Fruit fly (Drosophila melanogaster) whole organism, embryonic: ENCODE measurements around the gene Muc68D.

Experiments used
- Blimp-1 ChIP-seq: fragments of 200-800 bp; sonication (Bioruptor generic); optimal IDR thresholded peaks from 3 replicates; lab custom pipeline; 2018; ENCODE audit warnings: missing biosample characterization, missing genetic modification characterization, mild to moderate bottlenecking, moderate library complexity, missing genetic modification reagents
- CG14667 ChIP-seq: fragments of 200-800 bp; sonication (Bioruptor generic); IDR thresholded peaks from 2 replicates; pipeline ENCODE4 v1.3.6; 2022; ENCODE audit warnings: missing biosample characterization, missing genetic modification characterization
- CG15011 ChIP-seq: fragments of 200-800 bp; sonication (Bioruptor generic); optimal IDR thresholded peaks from 3 replicates; lab custom pipeline; 2018; ENCODE audit warnings: missing biosample characterization, mild to moderate bottlenecking, missing genetic modification characterization
- CG31441 ChIP-seq: fragments of 200-800 bp; sonication (Bioruptor generic); IDR thresholded peaks from 2 replicates; pipeline ENCODE4 v1.3.6; 2022; ENCODE audit warnings: missing biosample characterization, missing genetic modification characterization
- fd3F ChIP-seq: fragments of 200-800 bp; sonication (Bioruptor generic); optimal IDR thresholded peaks from 2 replicates; lab custom pipeline; 2018; ENCODE audit warnings: missing biosample characterization, mild to moderate bottlenecking, missing genetic modification characterization, moderate library complexity
- fu2 ChIP-seq: fragments of 200-800 bp; sonication (Bioruptor generic); optimal IDR thresholded peaks from 2 replicates; lab custom pipeline; 2016; ENCODE audit warnings: missing biosample characterization, missing genetic modification characterization
- lilli ChIP-seq: fragments of 200-800 bp; sonication (Bioruptor generic); optimal IDR thresholded peaks from 3 replicates; lab custom pipeline; 2016; ENCODE audit warnings: missing biosample characterization, missing genetic modification characterization
- prd ChIP-seq, 3 experiments: fragments of >200 bp in 2 of 3; fragments of 200-800 bp in 1 of 3; sonication (Bioruptor generic) in 1 of 3; optimal IDR thresholded peaks in 2 of 3; IDR thresholded peaks in 1 of 3; 2 replicates in 2 of 3; 3 replicates in 1 of 3; pipeline versions ENCODE4 v1.3.6 to Lab custom; 2017 to 2022; ENCODE audit warnings: missing biosample characterization in 1 of 3, missing genetic modification characterization in 1 of 3
- slp2 ChIP-seq: fragments of 200-800 bp; sonication (Bioruptor generic); optimal IDR thresholded peaks from 2 replicates; lab custom pipeline; 2016; ENCODE audit warnings: missing biosample characterization, missing genetic modification characterization

- TF ChIP-seq CG15011, result no peak
- TF ChIP-seq slp2, result no peak
- TF ChIP-seq fd3F, result no peak
- no peak for TF ChIP-seq CG31441 (GFP tag; lab: Robert Waterston, UW)
- TF ChIP-seq CG14667, result no peak
- TF ChIP-seq Blimp-1, result no peak
- no peak for TF ChIP-seq prd (optimal IDR thresholded peaks at IDR 0.05; lab: Kevin White, UChicago)
- no peak for TF ChIP-seq prd (GFP tag; IDR thresholded peaks at IDR 0.05; lab: Robert Waterston, UW)
- TF ChIP-seq lilli (GFP tag; lab: Kevin White, UChicago), result no peak
- no peak for TF ChIP-seq fu2 (GFP tag; lab: Kevin White, UChicago)
Measured at dm6 chr3L:11773796-11774195, 1.8 kb upstream of the Muc68D start.
